Fruit fly (Drosophila melanogaster): Measurements from ENCODE around the gene Hs3st-B.
A peak's percentile ranks its signal among the peaks of the same experiment; 100 is the strongest.

Hs3st-B gene

DNA sequence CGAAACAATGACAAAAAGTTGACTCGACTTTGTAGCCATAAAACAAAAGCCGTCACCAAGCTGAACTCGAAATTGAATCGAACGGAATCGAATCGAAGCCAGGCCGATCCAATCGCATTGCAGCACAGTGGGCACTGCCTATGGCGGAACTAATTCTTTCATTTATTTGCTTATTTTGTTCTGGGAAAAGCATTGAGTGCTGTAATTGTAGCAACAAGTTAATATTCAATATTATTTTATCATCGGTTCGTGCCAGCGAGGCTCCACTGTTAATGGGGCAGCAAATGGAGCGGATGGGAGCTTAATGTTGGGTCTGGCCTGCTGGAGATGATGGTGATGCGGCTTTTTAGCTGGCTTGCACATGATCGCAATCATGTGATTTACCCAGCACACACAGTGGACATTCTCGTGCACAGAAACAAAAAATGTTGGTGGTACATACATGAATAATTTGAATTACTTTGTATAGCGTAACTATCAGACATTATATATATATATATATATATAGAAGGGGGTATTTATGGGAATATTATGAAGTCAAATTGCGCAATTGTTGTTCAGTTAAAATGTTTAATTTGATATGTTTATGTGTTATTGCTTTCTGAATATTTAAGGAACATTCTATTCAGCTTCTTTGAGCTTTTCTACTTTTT lies 41.0 kb downstream of the Hs3st-B start (continued):
- TF ChIP-seq CG10543 (GFP tag; optimal IDR thresholded peaks at IDR 0.05) (peak; percentile 59), CG17802 (tag; optimal IDR thresholded peaks at IDR 0.05) (peak; percentile 76), Myb (GFP tag; optimal IDR thresholded peaks at IDR 0.05) (peak; percentile 49), CG6272 (GFP tag; IDR thresholded peaks at IDR 0.05) (peak; percentile 83), klu (GFP tag; IDR thresholded peaks at IDR 0.05) (peak; percentile 69), CG11504 (tag; optimal IDR thresholded peaks at IDR 0.05) (peak; percentile 91), sna (GFP tag; IDR thresholded peaks at IDR 0.05; ENCODE audit: partially characterized antibody) (no peak), unc-4 (GFP tag; IDR thresholded peaks at IDR 0.05; ENCODE audit: partially characterized antibody) (no peak), CG11247 (GFP tag; IDR thresholded peaks at IDR 0.05) (peak; percentile 87), CG3847 (GFP tag; IDR thresholded peaks at IDR 0.05) (peak; percentile 80), BtbVII (GFP tag; optimal IDR thresholded peaks at IDR 0.05) (peak; percentile 51), ftz-f1 (GFP tag; optimal IDR thresholded peaks at IDR 0.05) (no peak), Meics (GFP tag; optimal IDR thresholded peaks at IDR 0.05) (peak; percentile 80), chn (GFP tag; optimal IDR thresholded peaks at IDR 0.05) (peak; percentile 90), sr (GFP tag; IDR thresholded peaks at IDR 0.05) (peak; percentile 88), HLH54F (GFP tag; optimal IDR thresholded peaks at IDR 0.05) (peak; percentile 64), Med (GFP tag) (peak; percentile 98), z (GFP tag; IDR thresholded peaks at IDR 0.05) (peak; percentile 61; the same call in 1 of the 3 replicates), CG12236 (GFP tag; optimal IDR thresholded peaks at IDR 0.05) (peak; percentile 57), CG13775 (GFP tag; optimal IDR thresholded peaks at IDR 0.05) (peak; percentile 58), NfI (GFP tag; optimal IDR thresholded peaks at IDR 0.05) (peak; percentile 87), ems (GFP tag; optimal IDR thresholded peaks at IDR 0.05) (peak; percentile 89), CG14050 (GFP tag; IDR thresholded peaks at IDR 0.05) (peak; percentile 92), HmgD (GFP tag; optimal IDR thresholded peaks at IDR 0.05) (peak; percentile 41), lmd (GFP tag; IDR thresholded peaks at IDR 0.05) (peak; percentile 91), CG10654 (GFP tag; optimal IDR thresholded peaks at IDR 0.05) (peak; percentile 86), az2 (GFP tag; optimal IDR thresholded peaks at IDR 0.05) (peak; percentile 90), gfzf (GFP tag; optimal IDR thresholded peaks at IDR 0.05) (no peak), Hmx (GFP tag; optimal IDR thresholded peaks at IDR 0.05) (peak; percentile 36), Sox100B (GFP tag; optimal IDR thresholded peaks at IDR 0.05) (peak; percentile 78), CG12391 (tag; optimal IDR thresholded peaks at IDR 0.05) (peak; percentile 83), grn (GFP tag; optimal IDR thresholded peaks at IDR 0.05) (peak; percentile 52), br (optimal IDR thresholded peaks at IDR 0.05) (no peak), danr (GFP tag; IDR thresholded peaks at IDR 0.05) (peak; percentile 87), prd (optimal IDR thresholded peaks at IDR 0.05) (no peak), prd (GFP tag; IDR thresholded peaks at IDR 0.05) (peak; percentile 93), kah (GFP tag; optimal IDR thresholded peaks at IDR 0.05) (peak; percentile 85), emc (GFP tag; optimal IDR thresholded peaks at IDR 0.05) (peak; percentile 15), esg (GFP tag; conservative IDR thresholded peaks at IDR 0.05) (peak; percentile 91), tll (GFP tag; optimal IDR thresholded peaks at IDR 0.05) (no peak), ERR (GFP tag; optimal IDR thresholded peaks at IDR 0.05) (peak; percentile 70), CG16863 (GFP tag; optimal IDR thresholded peaks at IDR 0.05) (peak; percentile 84), dati (GFP tag; IDR thresholded peaks at IDR 0.05) (peak; percentile 88), bbx (GFP tag; IDR thresholded peaks at IDR 0.05; ENCODE audit: partially characterized antibody) (no peak), CG12071 (GFP tag; optimal IDR thresholded peaks at IDR 0.05) (peak; percentile 92), CG15601 (tag; optimal IDR thresholded peaks at IDR 0.05) (peak; percentile 89), Hmr (GFP tag; optimal IDR thresholded peaks at IDR 0.05) (peak; percentile 69), Atf-2 (GFP tag; optimal IDR thresholded peaks at IDR 0.05) (peak; percentile 82), Side (GFP tag; optimal IDR thresholded peaks at IDR 0.05) (peak; percentile 81), pita (GFP tag; optimal IDR thresholded peaks at IDR 0.05) (no peak), B-H1 (GFP tag; IDR thresholded peaks at IDR 0.05) (peak; percentile 89)
